Fruit fly (Drosophila melanogaster) Kc167 (cell line): ENCODE results near the gene Surf6.

Experiments
- h ChIP-seq: fragments of >200 bp; optimal IDR thresholded peaks from 3 replicates; lab custom pipeline; 2018; ENCODE audit warnings: missing external identifiers
- psq ChIP-seq: fragments of >200 bp; optimal IDR thresholded peaks from 2 replicates; lab custom pipeline; 2017; ENCODE audit warnings: missing external identifiers

DNA sequence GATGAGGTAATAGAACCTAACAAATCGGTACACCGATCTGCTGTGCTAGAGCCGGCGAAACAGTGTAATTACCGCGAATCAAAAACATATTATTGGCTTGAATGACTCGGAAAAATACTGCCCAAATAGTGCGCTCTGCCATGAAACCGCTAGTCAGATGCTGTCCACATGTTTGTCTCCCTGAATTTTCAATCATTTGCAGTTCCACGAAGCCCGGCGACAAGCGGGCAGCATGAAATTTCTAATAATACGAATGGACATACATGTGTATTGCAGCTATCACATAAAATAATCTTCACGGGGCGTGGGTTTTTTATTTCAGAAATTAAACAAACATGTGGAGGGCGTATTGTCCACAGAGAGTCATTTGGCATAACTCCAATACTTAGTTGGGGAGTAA is 45.7 kb downstream of the Surf6 start:
- TF ChIP-seq h (lab: Kevin White, UChicago) (no peak), psq (lab: Kevin White, UChicago) (no peak)
